Fruit fly (Drosophila melanogaster) whole organism, embryonic: ENCODE data around the gene CG13028.

ENCODE experiments used
- CG12071 ChIP-seq: fragments of 200-800 bp; sonication (Bioruptor generic); optimal IDR thresholded peaks from 3 replicates; lab custom pipeline; 2018; ENCODE audit warnings: missing biosample characterization, mild to moderate bottlenecking, missing genetic modification characterization
- CG12391 ChIP-seq: fragments of 200-800 bp; sonication (Bioruptor generic); optimal IDR thresholded peaks from 3 replicates; lab custom pipeline; 2018; ENCODE audit warnings: missing biosample characterization, mild to moderate bottlenecking, missing genetic modification characterization, moderate library complexity
- CG12659 ChIP-seq: fragments of 200-800 bp; sonication (Bioruptor generic); optimal IDR thresholded peaks from 3 replicates; lab custom pipeline; 2017; ENCODE audit warnings: mild to moderate bottlenecking, missing biosample characterization, missing genetic modification reagents, missing genetic modification characterization
- CG12769 ChIP-seq: fragments of 200-800 bp; sonication (Bioruptor generic); optimal IDR thresholded peaks from 2 replicates; lab custom pipeline; 2019; ENCODE audit warnings: missing biosample characterization, mild to moderate bottlenecking, missing genetic modification characterization, moderate library complexity
- CG13424 ChIP-seq: fragments of 200-800 bp; sonication (Bioruptor generic); optimal IDR thresholded peaks from 2 replicates; lab custom pipeline; 2019; ENCODE audit warnings: missing biosample characterization, mild to moderate bottlenecking, missing genetic modification characterization, moderate library complexity
- CG13894 ChIP-seq: fragments of 200-800 bp; sonication (Bioruptor generic); optimal IDR thresholded peaks from 3 replicates; lab custom pipeline; 2018; ENCODE audit warnings: missing biosample characterization, mild to moderate bottlenecking, missing genetic modification characterization, moderate library complexity
- CG15269 ChIP-seq: fragments of 200-800 bp; sonication (Bioruptor generic); optimal IDR thresholded peaks from 2 replicates; lab custom pipeline; 2018; ENCODE audit warnings: missing biosample characterization, mild to moderate bottlenecking, missing genetic modification characterization, moderate library complexity
- CG1602 ChIP-seq: fragments of 200-800 bp; sonication (Bioruptor generic); optimal IDR thresholded peaks from 3 replicates; lab custom pipeline; 2016; ENCODE audit warnings: missing biosample characterization, missing genetic modification characterization
- CG17361 ChIP-seq: fragments of 200-800 bp; sonication (Bioruptor generic); IDR thresholded peaks from 3 replicates; pipeline ENCODE4 v1.3.6; 2022; ENCODE audit warnings: missing biosample characterization, missing genetic modification characterization
- CG1792 ChIP-seq: fragments of 200-800 bp; sonication (Bioruptor generic); optimal IDR thresholded peaks from 2 replicates; lab custom pipeline; 2016; ENCODE audit warnings: missing biosample characterization, missing genetic modification characterization
- CG18011 ChIP-seq: fragments of 200-800 bp; sonication (Bioruptor generic); optimal IDR thresholded peaks from 2 replicates; lab custom pipeline; 2017; ENCODE audit warnings: missing biosample characterization, missing genetic modification characterization, mild to moderate bottlenecking, moderate library complexity, missing genotype
- CG2120 ChIP-seq: fragments of 200-800 bp; sonication (Bioruptor generic); optimal IDR thresholded peaks from 3 replicates; lab custom pipeline; 2016; ENCODE audit warnings: missing biosample characterization, missing genetic modification characterization
- CG2678 ChIP-seq: fragments of 200-800 bp; sonication (Bioruptor generic); optimal IDR thresholded peaks from 3 replicates; lab custom pipeline; 2019; ENCODE audit warnings: missing biosample characterization, mild to moderate bottlenecking, missing genetic modification characterization, moderate library complexity
- CG31388 ChIP-seq: fragments of 200-800 bp; sonication (Bioruptor generic); optimal IDR thresholded peaks from 2 replicates; lab custom pipeline; 2016; ENCODE audit warnings: missing biosample characterization, missing genetic modification characterization
- CG32532 ChIP-seq: fragments of 200-800 bp; sonication (Bioruptor generic); IDR thresholded peaks from 2 replicates; pipeline ENCODE4 v1.3.6; 2022; ENCODE audit warnings: missing biosample characterization, missing genetic modification characterization
- CG6683 ChIP-seq: fragments of 200-800 bp; sonication (Bioruptor generic); optimal IDR thresholded peaks from 2 replicates; lab custom pipeline; 2017; ENCODE audit warnings: missing biosample characterization, mild to moderate bottlenecking, missing genetic modification characterization, missing genetic modification reagents
- CG9876 ChIP-seq: fragments of 200-800 bp; sonication (Bioruptor generic); optimal IDR thresholded peaks from 2 replicates; lab custom pipeline; 2016; ENCODE audit warnings: missing biosample characterization, missing genetic modification characterization
- CG9932 ChIP-seq: fragments of 200-800 bp; sonication (Bioruptor generic); IDR thresholded peaks from 2 replicates; pipeline ENCODE4 v1.3.6; 2022; ENCODE audit warnings: missing biosample characterization, missing genetic modification characterization
- CoRest ChIP-seq: fragments of 200-800 bp; sonication (Bioruptor generic); optimal IDR thresholded peaks from 3 replicates; lab custom pipeline; 2018; ENCODE audit warnings: missing biosample characterization, mild to moderate bottlenecking, missing genetic modification characterization, moderate library complexity
- D19A ChIP-seq: fragments of 200-800 bp; optimal IDR thresholded peaks from 3 replicates; lab custom pipeline; 2019; ENCODE audit warnings: missing biosample characterization, mild to moderate bottlenecking, missing genetic modification characterization, moderate library complexity
- Dek ChIP-seq: fragments of 200-800 bp; sonication (Bioruptor generic); optimal IDR thresholded peaks from 3 replicates; lab custom pipeline; 2019; ENCODE audit warnings: missing biosample characterization, mild to moderate bottlenecking, missing genetic modification characterization, moderate library complexity
- Myb ChIP-seq: fragments of 200-800 bp; sonication (Bioruptor generic); optimal IDR thresholded peaks from 2 replicates; lab custom pipeline; 2016; ENCODE audit warnings: missing biosample characterization, missing genetic modification characterization
- Nf-YA ChIP-seq: fragments of 200-800 bp; sonication (Bioruptor generic); IDR thresholded peaks from 2 replicates; pipeline ENCODE4 v1.3.6; 2022; ENCODE audit warnings: missing biosample characterization, missing genetic modification characterization
- Nf-YC ChIP-seq: fragments of 200-800 bp; optimal IDR thresholded peaks from 3 replicates; lab custom pipeline; 2019; ENCODE audit warnings: missing biosample characterization, mild to moderate bottlenecking, missing genetic modification characterization, moderate library complexity
- PHDP ChIP-seq: fragments of 200-800 bp; sonication (Bioruptor generic); optimal IDR thresholded peaks from 3 replicates; lab custom pipeline; 2018; ENCODE audit warnings: missing biosample characterization, mild to moderate bottlenecking, missing genetic modification characterization, moderate library complexity
- Sox102F ChIP-seq: fragments of 200-800 bp; sonication (Bioruptor generic); optimal IDR thresholded peaks from 2 replicates; lab custom pipeline; 2018; ENCODE audit warnings: missing biosample characterization, mild to moderate bottlenecking, missing genetic modification characterization, moderate library complexity
- Ssrp ChIP-seq: fragments of 200-800 bp; sonication (Bioruptor generic); optimal IDR thresholded peaks from 2 replicates; lab custom pipeline; 2018; ENCODE audit warnings: missing biosample characterization, mild to moderate bottlenecking, missing genetic modification characterization, moderate library complexity
- Taf1 ChIP-seq: fragments of 200-800 bp; sonication (Bioruptor generic); IDR thresholded peaks from 2 replicates; pipeline ENCODE4 v1.3.6; 2022; ENCODE audit warnings: missing biosample characterization, missing genetic modification characterization
- ab ChIP-seq: fragments of 200-800 bp; sonication (Bioruptor generic); optimal IDR thresholded peaks from 2 replicates; lab custom pipeline; 2016; ENCODE audit warnings: missing biosample characterization, missing genetic modification characterization
- cas ChIP-seq: fragments of 200-800 bp; sonication (Bioruptor generic); IDR thresholded peaks from 2 replicates; pipeline ENCODE4 v1.3.6; 2022; ENCODE audit warnings: missing biosample characterization, missing genetic modification characterization
- crc ChIP-seq: fragments of 200-800 bp; sonication (Bioruptor generic); optimal IDR thresholded peaks from 2 replicates; lab custom pipeline; 2016; ENCODE audit warnings: missing biosample characterization, missing genetic modification characterization
- emc ChIP-seq: fragments of 200-800 bp; sonication (Bioruptor generic); optimal IDR thresholded peaks from 2 replicates; lab custom pipeline; 2016; ENCODE audit warnings: missing biosample characterization, missing genetic modification characterization
- exex ChIP-seq: fragments of 200-800 bp; sonication (Bioruptor generic); optimal IDR thresholded peaks from 4 replicates; lab custom pipeline; 2018; ENCODE audit warnings: missing biosample characterization, mild to moderate bottlenecking, missing genetic modification characterization, moderate library complexity
- gem ChIP-seq: fragments of 200-800 bp; sonication (Bioruptor generic); optimal IDR thresholded peaks from 2 replicates; lab custom pipeline; 2019; ENCODE audit warnings: missing biosample characterization, mild to moderate bottlenecking, missing genetic modification characterization, moderate library complexity
- grau ChIP-seq: fragments of 200-800 bp; optimal IDR thresholded peaks from 3 replicates; lab custom pipeline; 2019; ENCODE audit warnings: missing biosample characterization, mild to moderate bottlenecking, missing genetic modification characterization, moderate library complexity
- insv ChIP-seq, 2 experiments: fragments of 200-800 bp; sonication (Bioruptor generic); optimal IDR thresholded peaks; 3 replicates each; lab custom pipeline; 2016 to 2018; ENCODE audit warnings: missing biosample characterization in 2 of 2, missing genetic modification characterization in 2 of 2
- pan ChIP-seq, 4 experiments: fragments of >200 bp in 3 of 4; fragments of 200-800 bp in 1 of 4; sonication (Bioruptor generic) in 1 of 4; optimal IDR thresholded peaks in 3 of 4; IDR thresholded peaks in 1 of 4; 2 replicates each; pipeline versions ENCODE4 v1.3.6 to Lab custom; 2017 to 2022; ENCODE audit warnings: missing biosample characterization in 2 of 4, missing genetic modification characterization in 2 of 4, mixed read lengths in 1 of 4
- row ChIP-seq: fragments of 200-800 bp; sonication (Bioruptor generic); IDR thresholded peaks from 3 replicates; pipeline ENCODE4 v1.3.6; 2022; ENCODE audit warnings: missing biosample characterization, missing genetic modification characterization
- slou ChIP-seq: fragments of 200-800 bp; sonication (Bioruptor generic); optimal IDR thresholded peaks from 3 replicates; lab custom pipeline; 2016; ENCODE audit warnings: missing biosample characterization, missing genetic modification characterization
- sqz ChIP-seq: fragments of 200-800 bp; sonication (Bioruptor generic); optimal IDR thresholded peaks from 3 replicates; lab custom pipeline; 2018; ENCODE audit warnings: missing biosample characterization, mild to moderate bottlenecking, missing genetic modification characterization
- stc ChIP-seq: fragments of 200-800 bp; sonication (Bioruptor generic); IDR thresholded peaks from 2 replicates; pipeline ENCODE4 v1.3.6; 2022; ENCODE audit warnings: missing biosample characterization, missing genetic modification characterization
- trem ChIP-seq: fragments of 200-800 bp; optimal IDR thresholded peaks from 3 replicates; lab custom pipeline; 2019; ENCODE audit warnings: missing biosample characterization, mild to moderate bottlenecking, missing genetic modification characterization, moderate library complexity
- tx ChIP-seq: fragments of 200-800 bp; sonication (Bioruptor generic); optimal IDR thresholded peaks from 2 replicates; lab custom pipeline; 2016; ENCODE audit warnings: missing biosample characterization, missing genetic modification characterization

Gene CG13028

DNA sequence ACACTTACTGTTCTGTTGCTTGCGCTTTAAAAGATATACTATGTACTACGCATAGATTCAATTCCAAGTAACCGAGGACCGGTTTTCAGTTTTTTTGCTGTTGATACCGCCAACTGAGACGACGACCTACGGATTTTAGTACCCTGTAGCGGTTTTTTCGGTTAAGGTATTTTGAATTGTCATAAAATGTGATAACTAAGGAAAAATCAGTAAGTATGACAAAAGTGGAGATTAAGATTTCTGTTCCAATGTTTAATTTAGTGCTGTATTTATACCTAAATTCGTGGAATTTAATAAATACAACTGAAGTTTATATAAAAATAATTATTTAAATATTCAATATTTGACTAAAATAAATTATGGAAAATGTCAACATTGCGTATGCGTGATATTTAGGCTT is 42.0 kb upstream of the CG13028 start (continued):
- TF ChIP-seq CG2120 (peak; percentile 33), CG18011 (no peak), CG12659 (GFP tag; lab: Kevin White, UChicago) (no peak), exex (tag; lab: Kevin White, UChicago) (no peak), slou (GFP tag; lab: Kevin White, UChicago) (no peak), CG1792 (GFP tag; lab: Kevin White, UChicago) (no peak), cas (GFP tag; lab: Robert Waterston, UW) (no peak), Taf1 (GFP tag; lab: Robert Waterston, UW) (no peak), CG32532 (GFP tag; lab: Robert Waterston, UW) (peak; percentile 15; the same call in 1 of the 2 replicates), CG31388 (GFP tag; lab: Kevin White, UChicago) (no peak), tx (GFP tag; lab: Kevin White, UChicago) (no peak), Dek (tag; lab: Kevin White, UChicago) (peak; percentile 9), CG6683 (GFP tag; lab: Kevin White, UChicago) (no peak), D19A (tag; lab: Kevin White, UChicago) (no peak), Sox102F (GFP tag; lab: Kevin White, UChicago) (peak; percentile 2), crc (GFP tag; lab: Kevin White, UChicago) (no peak), ab (GFP tag; lab: Kevin White, UChicago) (no peak), CG9876 (GFP tag; lab: Kevin White, UChicago) (no peak), Ssrp (tag; lab: Kevin White, UChicago) (no peak), CG13424 (tag; lab: Kevin White, UChicago) (peak; percentile 16), trem (tag; lab: Kevin White, UChicago) (no peak), PHDP (peak; percentile 31), CG1602 (GFP tag; lab: Kevin White, UChicago) (no peak), CG9932 (peak; percentile 41; the same call in 1 of the 2 replicates), grau (tag; lab: Kevin White, UChicago) (peak; percentile 35), Nf-YC (tag; lab: Kevin White, UChicago) (no peak), CG17361 (GFP tag; lab: Robert Waterston, UW) (0 out of 3 replicates have a peak, but pooled peaks have one; percentile 22), gem (tag; lab: Kevin White, UChicago) (peak; percentile 44), insv (GFP tag; optimal IDR thresholded peaks at IDR 0.05; lab: Kevin White, UChicago) (no peak), Nf-YA (GFP tag; lab: Robert Waterston, UW) (no peak), pan (optimal IDR thresholded peaks at IDR 0.05; lab: Kevin White, UChicago) (no peak), pan (GFP tag; optimal IDR thresholded peaks at IDR 0.05 in 1 of 2, IDR thresholded peaks at IDR 0.05 in 1 of 2) (no peak), emc (no peak), CG12391 (tag; lab: Kevin White, UChicago) (peak; percentile 2), CG13894 (tag; lab: Kevin White, UChicago) (no peak), CoRest (tag; lab: Kevin White, UChicago) (peak; percentile 27), stc (GFP tag; lab: Robert Waterston, UW) (no peak), CG2678 (tag; lab: Kevin White, UChicago) (peak; percentile 42), CG15269 (tag; lab: Kevin White, UChicago) (peak; percentile 14), CG12769 (no peak), row (peak; percentile 26; the same call in 1 of the 3 replicates), Myb (no peak), CG12071 (GFP tag; lab: Kevin White, UChicago) (no peak), sqz (GFP tag; lab: Kevin White, UChicago) (peak; percentile 36)
